Worm (Caenorhabditis elegans) whole organism, L4 larva: ENCODE results near the gene ima-1.

Experiments
- T20F7.1 ChIP-seq: fragments of 200-800 bp; sonication (Bioruptor generic); optimal IDR thresholded peaks from 2 replicates; lab custom pipeline; 2018; ENCODE audit warnings: mild to moderate bottlenecking, missing genetic modification characterization, missing compliant biosample characterization
- T26A8.4 ChIP-seq: fragments of 200-800 bp; sonication (Bioruptor generic); IDR thresholded peaks from 2 replicates; pipeline ENCODE4 v1.3.6; 2022; ENCODE audit warnings: missing genetic modification characterization, missing compliant biosample characterization
- Y5F2A.4 ChIP-seq: fragments of 200-800 bp; sonication (Bioruptor generic); optimal IDR thresholded peaks from 2 replicates; lab custom pipeline; 2018; ENCODE audit warnings: mild to moderate bottlenecking, missing genetic modification characterization, missing compliant biosample characterization
- Y75B8A.6 ChIP-seq: fragments of 200-800 bp; sonication (Bioruptor generic); IDR thresholded peaks from 2 replicates; pipeline ENCODE4 v1.3.6; 2022; ENCODE audit warnings: missing genetic modification reagents, missing genetic modification characterization, missing compliant biosample characterization
- aha-1 ChIP-seq: fragments of 150-350 bp; peaks from one replicate; lab custom pipeline; 2014; ENCODE audit warnings: missing biosample characterization, missing genetic modification characterization
- ceh-28 ChIP-seq: fragments of 150-350 bp; optimal IDR thresholded peaks from 2 replicates; lab custom pipeline; 2014; ENCODE audit warnings: missing biosample characterization, missing genetic modification reagents, missing genetic modification characterization
- ceh-62 ChIP-seq: sonication (generic microtip); optimal IDR thresholded peaks from 2 replicates; lab custom pipeline; 2017; ENCODE audit warnings: missing biosample characterization, missing genetic modification characterization
- ceh-82 ChIP-seq: sonication (generic microtip); optimal IDR thresholded peaks from 2 replicates; lab custom pipeline; 2017; ENCODE audit warnings: missing biosample characterization, missing genetic modification characterization
- daf-12 ChIP-seq: fragments of 150-350 bp; optimal IDR thresholded peaks from 2 replicates; lab custom pipeline; 2014; ENCODE audit warnings: missing biosample characterization, missing genetic modification reagents, missing genetic modification characterization
- daf-19 ChIP-seq: fragments of 200-800 bp; sonication (Bioruptor generic); conservative IDR thresholded peaks from 2 replicates; pipeline ENCODE4 v1.3.6; 2022; ENCODE audit warnings: missing genetic modification characterization, missing compliant biosample characterization
- egl-27 ChIP-seq: sonication (generic microtip); optimal IDR thresholded peaks from 3 replicates; lab custom pipeline; 2017; ENCODE audit warnings: missing biosample characterization, missing genetic modification reagents, missing genetic modification characterization
- hif-1 ChIP-seq, 2 experiments: sonication (generic microtip); optimal IDR thresholded peaks; 2 replicates each; lab custom pipeline; 2016 to 2017; ENCODE audit warnings: missing compliant biosample characterization in 2 of 2, missing genetic modification characterization in 2 of 2, missing genetic modification reagents in 2 of 2, missing genotype in 2 of 2, mild to moderate bottlenecking in 1 of 2
- hmg-1.1 ChIP-seq: fragments of 200-800 bp; sonication (Bioruptor generic); IDR thresholded peaks from 2 replicates; pipeline ENCODE4 v1.3.6; 2022; ENCODE audit warnings: missing genetic modification reagents, missing genetic modification characterization, missing compliant biosample characterization
- lir-3 ChIP-seq: sonication (generic microtip); optimal IDR thresholded peaks from 2 replicates; lab custom pipeline; 2016; ENCODE audit warnings: mild to moderate bottlenecking, missing genetic modification characterization, missing compliant biosample characterization
- mep-1 ChIP-seq: fragments of 150-350 bp; sonication (generic microtip); optimal IDR thresholded peaks from 3 replicates; lab custom pipeline; 2014; ENCODE audit warnings: missing biosample characterization, missing genetic modification characterization
- nhr-76 ChIP-seq: fragments of 150-350 bp; optimal IDR thresholded peaks from 2 replicates; lab custom pipeline; 2014; ENCODE audit warnings: missing biosample characterization, missing genetic modification characterization
- pha-4 ChIP-seq, 2 experiments: fragments of 150-350 bp in 1 of 2; fragments of 200-800 bp in 1 of 2; sonication (Bioruptor generic) in 1 of 2; IDR thresholded peaks in 1 of 2; optimal IDR thresholded peaks in 1 of 2; 2 replicates each; pipeline versions ENCODE4 v1.3.6 to Lab custom; 2014 to 2022; ENCODE audit warnings: missing genetic modification characterization in 2 of 2, missing genetic modification reagents in 2 of 2, missing biosample characterization in 1 of 2, missing compliant biosample characterization in 1 of 2
- php-3 ChIP-seq: fragments of 200-800 bp; sonication (Bioruptor generic); IDR thresholded peaks from 2 replicates; pipeline ENCODE4 v1.3.6; 2022; ENCODE audit warnings: missing genetic modification reagents, missing genetic modification characterization, missing compliant biosample characterization
- pqm-1 ChIP-seq: sonication (generic microtip); optimal IDR thresholded peaks from 2 replicates; lab custom pipeline; 2017; ENCODE audit warnings: missing biosample characterization, missing genetic modification characterization
- rbr-2 ChIP-seq: sonication (generic microtip); optimal IDR thresholded peaks from 2 replicates; lab custom pipeline; 2016; ENCODE audit warnings: missing genotype, missing genetic modification characterization, missing compliant biosample characterization
- skn-1 ChIP-seq: fragments of 150-350 bp; optimal IDR thresholded peaks from 2 replicates; lab custom pipeline; 2014; ENCODE audit warnings: missing biosample characterization, missing genetic modification characterization
- tag-97 ChIP-seq: fragments of 200-800 bp; sonication (Bioruptor generic); IDR thresholded peaks from 2 replicates; pipeline ENCODE4 v1.3.6; 2022; ENCODE audit warnings: missing genetic modification characterization, missing compliant biosample characterization
- unc-62 ChIP-seq, 3 experiments: fragments of 150-350 bp in 1 of 3; sonication (generic microtip); optimal IDR thresholded peaks in 2 of 3; peaks in 1 of 3; 1 replicate in 1 of 3; 2 replicates in 2 of 3; lab custom pipeline; 2014 to 2017; ENCODE audit warnings: missing biosample characterization in 3 of 3, missing genetic modification characterization in 3 of 3, missing genetic modification reagents in 3 of 3, missing genotype in 1 of 3
- vab-7 ChIP-seq: fragments of 200-800 bp; sonication (Bioruptor generic); IDR thresholded peaks from 2 replicates; pipeline ENCODE4 v1.3.6; 2022; ENCODE audit warnings: missing genetic modification reagents, missing genetic modification characterization, missing compliant biosample characterization
- zip-11 ChIP-seq: fragments of 200-800 bp; sonication (Bioruptor generic); IDR thresholded peaks from 2 replicates; pipeline ENCODE4 v1.3.6; 2022; ENCODE audit warnings: missing genetic modification characterization, missing compliant biosample characterization

ima-1 gene

DNA sequence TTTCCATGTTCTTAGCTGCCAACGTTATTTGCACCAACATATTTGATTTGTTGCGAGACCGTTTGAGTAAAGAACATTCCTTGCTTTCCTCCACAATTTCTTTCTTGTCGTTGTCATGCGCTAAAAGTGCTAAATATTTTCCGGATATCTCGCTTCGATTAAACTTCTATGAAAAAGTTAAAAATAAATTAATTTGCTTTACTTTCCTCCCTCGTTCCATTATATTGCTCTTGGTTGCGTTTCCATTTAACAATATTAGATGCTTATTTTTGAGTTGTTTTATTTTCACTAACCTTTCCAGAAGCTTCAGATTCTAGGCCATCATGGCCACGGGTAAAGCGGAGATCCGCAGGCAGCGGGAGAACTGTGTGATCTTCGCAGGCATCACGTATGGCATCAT lies 2.1 kb downstream of the ima-1 start, which contains the start of gene pgap-1 (continued):
- TF ChIP-seq Y5F2A.4 (GFP tag; lab: Kevin White, UChicago): no peak

DNA sequence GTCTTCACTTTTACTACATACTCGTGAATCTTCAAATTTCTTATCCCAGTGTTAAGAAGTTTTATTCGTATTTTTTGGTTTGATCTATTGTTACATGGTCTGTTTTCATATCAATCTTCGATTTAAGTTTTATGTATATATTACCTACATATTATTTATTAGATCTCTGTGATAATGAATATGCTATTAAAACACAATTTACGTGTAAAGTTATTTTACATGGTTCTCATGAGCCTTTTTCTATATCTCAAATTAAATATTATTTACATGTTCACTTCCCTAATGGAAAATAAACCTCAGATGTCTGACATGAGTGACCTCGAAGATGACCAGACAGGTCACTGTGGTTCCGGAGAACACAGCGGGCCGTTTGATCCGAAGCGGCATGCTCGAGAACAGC lies 5.1 kb downstream of the ima-1 start, which contains the start of gene mxl-1:
Gene mxl-1, plus strand, starts transcription at position 301 of the 400 bp plus-strand sequence.
- TF ChIP-seq vab-7 (GFP tag; lab: Robert Waterston, UW) (no peak), php-3 (no peak), egl-27 (tag; lab: Kevin White, UChicago) (no peak)

DNA sequence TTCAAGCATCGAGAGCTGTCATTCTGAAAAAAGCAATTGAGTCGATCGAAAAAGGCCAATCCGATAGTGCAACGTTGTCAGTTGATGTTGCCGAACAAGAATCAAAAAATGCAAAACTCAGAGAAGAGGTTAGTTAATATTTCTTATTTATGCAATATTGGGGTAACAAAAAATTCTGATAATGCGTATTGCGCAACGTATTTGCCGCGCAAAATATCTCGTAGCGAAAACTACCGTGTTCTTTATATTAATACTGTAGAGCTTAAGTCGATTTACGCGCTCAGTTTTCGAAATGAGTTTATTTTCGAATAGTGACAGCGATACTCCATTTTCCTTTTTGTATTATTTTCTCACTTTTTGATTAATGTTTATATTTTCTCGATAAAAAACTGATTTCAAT lies 5.6 kb downstream of the ima-1 start:
- no peak for TF ChIP-seq T20F7.1 (GFP tag; lab: Kevin White, UChicago)
- peak in 1 of 2 experiments; percentile 93 for TF ChIP-seq unc-62 (GFP tag; optimal IDR thresholded peaks at IDR 0.05 in 1 of 2; lab: Kevin White, UChicago)
- no peak for TF ChIP-seq unc-62 (tag; optimal IDR thresholded peaks at IDR 0.05; lab: Kevin White, UChicago)

DNA sequence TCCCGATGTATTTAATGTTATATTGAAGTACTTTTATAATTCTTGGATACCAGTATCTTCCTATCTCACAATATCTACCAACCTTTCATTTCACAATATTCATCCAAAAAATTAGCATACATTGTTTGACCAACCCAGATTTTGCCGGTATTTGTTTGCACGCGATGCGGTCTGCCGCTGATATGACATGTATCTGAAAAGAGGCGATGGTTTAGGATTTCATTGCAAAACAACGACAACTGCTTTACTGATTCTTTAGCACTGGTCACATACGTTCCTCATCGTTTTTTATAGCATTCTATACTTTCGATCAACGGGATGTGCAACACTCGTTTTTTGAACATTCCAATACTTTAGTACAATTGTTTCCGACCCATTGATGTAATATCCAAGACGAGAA lies 8.4 kb downstream of the ima-1 start, which contains the start of gene mam-4:
Gene mam-4, plus strand, starts transcription at position 301 of the 400 bp plus-strand sequence.
- no peak for TF ChIP-seq ceh-62
- TF ChIP-seq unc-62 (GFP tag; optimal IDR thresholded peaks at IDR 0.05 in 1 of 2; lab: Kevin White, UChicago): peak in 1 of 2 experiments; percentile 53
- no peak for TF ChIP-seq unc-62 (tag; optimal IDR thresholded peaks at IDR 0.05; lab: Kevin White, UChicago)

DNA sequence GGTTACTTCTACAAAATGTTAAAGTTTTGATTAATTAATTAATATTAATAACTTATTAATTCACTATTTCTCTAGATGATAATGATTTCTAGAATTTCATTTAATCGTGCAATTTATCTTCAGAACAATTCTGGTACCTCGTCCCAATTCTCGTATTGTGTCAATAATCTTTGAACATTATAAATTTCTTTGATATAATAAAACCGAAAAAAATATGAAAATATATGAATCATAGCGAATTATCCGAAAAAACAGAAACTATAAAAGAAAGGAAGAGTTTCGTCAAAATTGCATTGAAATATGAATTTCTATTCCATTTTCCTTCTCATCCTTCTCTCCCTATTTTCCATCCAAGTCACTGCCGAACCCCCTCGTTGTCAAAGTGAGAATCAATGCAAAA lies 11.3 kb downstream of the ima-1 start, which contains the start of gene T19B10.12:
Gene T19B10.12, plus strand, starts transcription at position 301 of the 400 bp plus-strand sequence.
- TF ChIP-seq pha-4 (GFP tag; IDR thresholded peaks at IDR 0.05; lab: Robert Waterston, UW) (no peak), pha-4 (tag; optimal IDR thresholded peaks at IDR 0.05; lab: Kevin White, UChicago) (no peak), daf-12 (tag; lab: Kevin White, UChicago) (no peak), tag-97 (no peak), aha-1 (peak; percentile 27)

DNA sequence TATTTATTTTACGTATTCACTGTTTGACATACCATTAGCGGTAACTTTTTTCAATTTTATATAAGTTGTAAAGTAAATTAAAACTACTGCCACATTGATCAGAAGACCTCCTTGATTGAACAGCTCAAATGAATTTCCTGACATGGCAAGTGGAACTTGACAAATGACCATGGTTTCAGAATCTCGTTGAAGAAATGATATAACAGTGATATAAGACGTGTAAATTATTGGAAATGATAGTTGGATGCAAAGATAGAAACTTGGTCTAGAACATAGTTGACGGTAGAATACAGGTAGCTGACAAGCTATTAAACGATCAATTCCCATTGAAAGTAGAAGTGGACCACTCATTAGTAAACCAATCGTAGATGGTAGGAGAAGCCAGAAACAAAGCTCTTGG lies 12.3 kb downstream of the ima-1 start:
- TF ChIP-seq pqm-1 (tag; lab: Kevin White, UChicago): no peak
- TF ChIP-seq unc-62 (GFP tag; optimal IDR thresholded peaks at IDR 0.05 in 1 of 2; lab: Kevin White, UChicago): peak in 1 of 2 experiments; percentile 95
- TF ChIP-seq unc-62 (tag; optimal IDR thresholded peaks at IDR 0.05; lab: Kevin White, UChicago): no peak
- no peak for TF ChIP-seq php-3

DNA sequence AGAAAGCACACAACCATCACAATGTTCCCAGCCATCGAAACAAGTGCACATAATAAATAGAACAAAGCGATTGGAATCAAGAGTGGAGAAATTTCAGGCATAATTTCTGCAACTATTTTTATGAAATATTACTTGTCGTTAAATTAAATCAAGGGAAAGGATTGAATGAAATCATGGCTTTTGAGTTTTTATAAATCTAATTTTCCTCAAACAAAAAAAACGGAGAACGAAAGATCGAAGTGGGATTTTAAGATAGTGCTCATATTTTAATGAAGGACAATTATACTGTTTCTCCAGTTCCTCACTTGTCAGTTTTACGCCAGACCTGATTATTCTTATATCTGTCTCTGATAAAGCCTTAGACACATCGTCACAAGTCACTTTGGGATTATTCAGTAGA lies 13.0 kb downstream of the ima-1 start, which contains the start of gene srsx-33:
Gene srsx-33, minus strand, starts transcription at position 101 of the 400 bp plus-strand sequence.
- TF ChIP-seq T26A8.4 (GFP tag; lab: Robert Waterston, UW) (no peak), ceh-28 (no peak), tag-97 (no peak), hif-1 (tag; optimal IDR thresholded peaks at IDR 0.05; lab: Kevin White, UChicago) (no peak), hmg-1.1 (GFP tag; lab: Robert Waterston, UW) (no peak), rbr-2 (tag; lab: Kevin White, UChicago) (no peak), daf-19 (GFP tag; lab: Robert Waterston, UW) (no peak), Y75B8A.6 (GFP tag; lab: Robert Waterston, UW) (no peak), ceh-82 (tag; lab: Kevin White, UChicago) (no peak), zip-11 (no peak), mep-1 (tag; lab: Kevin White, UChicago) (no peak), skn-1 (tag; lab: Kevin White, UChicago) (no peak), nhr-76 (tag; lab: Kevin White, UChicago) (no peak), ceh-62 (no peak)
- TF ChIP-seq, all 104 proteins: peak for 0

DNA sequence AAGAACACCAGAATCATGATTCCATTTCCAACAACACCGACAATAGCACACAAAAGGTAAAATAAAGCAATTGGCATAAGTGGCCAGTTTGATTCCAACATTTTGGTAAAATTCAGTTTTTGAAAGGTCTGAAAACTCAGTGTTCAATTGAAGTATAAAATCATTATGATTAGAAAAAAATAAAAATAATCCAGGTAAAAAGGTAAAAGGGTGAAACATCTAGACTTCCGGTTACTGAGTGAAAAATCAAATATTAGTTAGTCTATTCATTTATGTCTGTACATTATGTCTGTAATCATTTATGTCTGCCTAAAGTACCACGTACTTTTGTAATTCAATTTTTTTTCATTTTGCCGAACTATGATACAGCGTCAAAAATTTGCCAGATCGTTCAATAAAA lies 15.5 kb downstream of the ima-1 start, which contains the start of gene srsx-31:
Gene srsx-31, minus strand, starts transcription at position 101 of the 400 bp plus-strand sequence.
- no peak for TF ChIP-seq lir-3 (tag; lab: Kevin White, UChicago)
- no peak for TF ChIP-seq ceh-62
- TF ChIP-seq, all 104 proteins: peak for 0
